Worm (Caenorhabditis elegans) whole organism, young adult: Measurements from ENCODE around the gene act-1.

Experiments
- B0035.1 ChIP-seq: sonication (generic microtip); optimal IDR thresholded peaks from 2 replicates; lab custom pipeline; 2016; ENCODE audit warnings: missing genetic modification characterization, mild to moderate bottlenecking, missing compliant biosample characterization, missing genotype, missing genetic modification reagents
- B0261.1 ChIP-seq: sonication (generic microtip); optimal IDR thresholded peaks from 2 replicates; lab custom pipeline; 2016; ENCODE audit warnings: mild to moderate bottlenecking, missing genetic modification characterization, moderate library complexity, missing compliant biosample characterization
- C17E4.6 ChIP-seq: fragments of 200-800 bp; sonication (Bioruptor generic); IDR thresholded peaks from 2 replicates; pipeline ENCODE4 v1.3.6; 2022; ENCODE audit warnings: missing genetic modification reagents, missing genetic modification characterization, missing compliant biosample characterization
- F22D6.2 ChIP-seq: sonication (generic microtip); optimal IDR thresholded peaks from 2 replicates; lab custom pipeline; 2016; ENCODE audit warnings: mild to moderate bottlenecking, missing genetic modification characterization, missing compliant biosample characterization
- F23B12.7 ChIP-seq: sonication (generic microtip); optimal IDR thresholded peaks from 2 replicates; lab custom pipeline; 2017; ENCODE audit warnings: missing genetic modification characterization, mild to moderate bottlenecking, missing compliant biosample characterization, antibody characterized with exemption, moderate library complexity; ENCODE audit not compliant: insufficient read depth
- F49E8.2 ChIP-seq: sonication (generic microtip); optimal IDR thresholded peaks from 3 replicates; lab custom pipeline; 2017; ENCODE audit warnings: missing genetic modification characterization, mild to moderate bottlenecking, missing compliant biosample characterization, antibody characterized with exemption, moderate library complexity; ENCODE audit not compliant: insufficient read depth
- T07F8.4 ChIP-seq: sonication (generic microtip); optimal IDR thresholded peaks from 2 replicates; lab custom pipeline; 2016; ENCODE audit warnings: mild to moderate bottlenecking, missing genetic modification characterization, moderate library complexity, missing compliant biosample characterization
- Y53F4B.3 ChIP-seq: fragments of 200-800 bp; sonication (Bioruptor generic); IDR thresholded peaks from 2 replicates; pipeline ENCODE4 v1.3.6; 2022; ENCODE audit warnings: missing genetic modification reagents, missing genetic modification characterization, missing compliant biosample characterization
- Y56A3A.18 ChIP-seq: fragments of 200-800 bp; sonication (Bioruptor generic); IDR thresholded peaks from 2 replicates; pipeline ENCODE4 v1.3.6; 2022; ENCODE audit warnings: missing genetic modification reagents, missing genetic modification characterization, missing compliant biosample characterization
- Y67H2A.10 ChIP-seq: fragments of 200-800 bp; sonication (Bioruptor generic); conservative IDR thresholded peaks from 2 replicates; pipeline ENCODE4 v1.3.6; 2022; ENCODE audit warnings: missing genetic modification reagents, missing genetic modification characterization, missing compliant biosample characterization
- Y79H2A.3 ChIP-seq: fragments of 200-800 bp; sonication (Bioruptor generic); conservative IDR thresholded peaks from 2 replicates; pipeline ENCODE4 v1.3.6; 2022; ENCODE audit warnings: missing genetic modification reagents, missing genetic modification characterization, missing compliant biosample characterization
- ceh-27 ChIP-seq: fragments of 200-800 bp; sonication (Bioruptor generic); optimal IDR thresholded peaks from 2 replicates; lab custom pipeline; 2018; ENCODE audit warnings: mild to moderate bottlenecking, missing genetic modification characterization, moderate library complexity, missing compliant biosample characterization
- ceh-79 ChIP-seq: sonication (generic microtip); optimal IDR thresholded peaks from 2 replicates; lab custom pipeline; 2017; ENCODE audit warnings: mild to moderate bottlenecking, missing genetic modification characterization, missing compliant biosample characterization
- ceh-91 ChIP-seq: fragments of 200-800 bp; sonication (Bioruptor generic); IDR thresholded peaks from 2 replicates; pipeline ENCODE4 v1.3.6; 2022; ENCODE audit warnings: missing genetic modification reagents, missing genetic modification characterization, missing compliant biosample characterization
- chd-7 ChIP-seq: sonication (generic microtip); optimal IDR thresholded peaks from 2 replicates; lab custom pipeline; 2016; ENCODE audit warnings: mild to moderate bottlenecking, missing genetic modification characterization, moderate library complexity, missing compliant biosample characterization
- die-1 ChIP-seq: sonication (generic microtip); optimal IDR thresholded peaks from 2 replicates; lab custom pipeline; 2016; ENCODE audit warnings: missing genotype, mild to moderate bottlenecking, missing genetic modification characterization, missing compliant biosample characterization
- dpff-1 ChIP-seq: sonication (generic microtip); optimal IDR thresholded peaks from 2 replicates; lab custom pipeline; 2017; ENCODE audit warnings: mild to moderate bottlenecking, missing genetic modification characterization, missing compliant biosample characterization
- egl-44 ChIP-seq: fragments of 200-800 bp; sonication (Bioruptor generic); IDR thresholded peaks from 2 replicates; pipeline ENCODE4 v1.3.6; 2022; ENCODE audit warnings: missing genetic modification reagents, missing genetic modification characterization, missing compliant biosample characterization
- hlh-26 ChIP-seq: fragments of 200-800 bp; sonication (Bioruptor generic); conservative IDR thresholded peaks from 2 replicates; pipeline ENCODE4 v1.3.6; 2022; ENCODE audit warnings: missing genetic modification reagents, missing genetic modification characterization, missing compliant biosample characterization
- hmg-20 ChIP-seq: fragments of 200-800 bp; sonication (Bioruptor generic); IDR thresholded peaks from 2 replicates; pipeline ENCODE4 v1.3.6; 2022; ENCODE audit warnings: missing genetic modification reagents, missing genetic modification characterization, missing compliant biosample characterization
- lag-1 ChIP-seq: fragments of 200-800 bp; sonication (Bioruptor generic); IDR thresholded peaks from 2 replicates; pipeline ENCODE4 v1.3.6; 2022; ENCODE audit warnings: missing genetic modification reagents, missing genetic modification characterization, missing compliant biosample characterization
- let-526 ChIP-seq: fragments of 200-800 bp; sonication (Bioruptor generic); IDR thresholded peaks from 2 replicates; pipeline ENCODE4 v1.3.6; 2022; ENCODE audit warnings: missing genetic modification reagents, missing genetic modification characterization, missing compliant biosample characterization
- let-607 ChIP-seq, 2 experiments: fragments of 200-800 bp in 1 of 2; sonication (Bioruptor generic) in 1 of 2; sonication (generic microtip) in 1 of 2; optimal IDR thresholded peaks; 2 replicates each; lab custom pipeline; 2016 to 2018; ENCODE audit warnings: mild to moderate bottlenecking in 2 of 2, missing compliant biosample characterization in 2 of 2, missing genetic modification characterization in 2 of 2, moderate library complexity in 2 of 2, missing genotype in 1 of 2
- mel-28 ChIP-seq: sonication (generic microtip); optimal IDR thresholded peaks from 2 replicates; lab custom pipeline; 2016; ENCODE audit warnings: borderline replicate concordance, mild to moderate bottlenecking, missing genetic modification characterization, missing compliant biosample characterization
- mes-4 ChIP-seq: sonication (generic microtip); optimal IDR thresholded peaks from 2 replicates; lab custom pipeline; 2016; ENCODE audit warnings: missing genotype, missing genetic modification characterization, missing compliant biosample characterization
- nfya-1 ChIP-seq: sonication (generic microtip); optimal IDR thresholded peaks from 2 replicates; lab custom pipeline; 2017; ENCODE audit warnings: antibody characterized with exemption, missing compliant biosample characterization, missing genetic modification characterization, borderline replicate concordance; ENCODE audit not compliant: insufficient read depth
- nfyb-1 ChIP-seq: fragments of 200-800 bp; sonication (Bioruptor generic); IDR thresholded peaks from 2 replicates; pipeline ENCODE4 v1.3.6; 2022; ENCODE audit warnings: missing genetic modification reagents, missing genetic modification characterization, missing compliant biosample characterization
- nhr-120 ChIP-seq: fragments of 200-800 bp; sonication (Bioruptor generic); IDR thresholded peaks from 2 replicates; pipeline ENCODE4 v1.3.6; 2022; ENCODE audit warnings: missing genetic modification characterization, missing compliant biosample characterization
- nhr-27 ChIP-seq: fragments of 200-800 bp; sonication (Bioruptor generic); optimal IDR thresholded peaks from 2 replicates; lab custom pipeline; 2018; ENCODE audit warnings: mild to moderate bottlenecking, missing genetic modification characterization, moderate library complexity, missing compliant biosample characterization
- pbrm-1 ChIP-seq: fragments of 200-800 bp; sonication (Bioruptor generic); IDR thresholded peaks from 2 replicates; pipeline ENCODE4 v1.3.6; 2022; ENCODE audit warnings: missing genetic modification reagents, missing genetic modification characterization, missing compliant biosample characterization
- sdz-38 ChIP-seq: sonication (generic microtip); optimal IDR thresholded peaks from 2 replicates; lab custom pipeline; 2016; ENCODE audit warnings: missing genotype, missing genetic modification characterization, missing compliant biosample characterization
- snpc-1.3 ChIP-seq: sonication (generic microtip); optimal IDR thresholded peaks from 2 replicates; lab custom pipeline; 2017; ENCODE audit warnings: missing genetic modification characterization, mild to moderate bottlenecking, missing compliant biosample characterization, antibody characterized with exemption, moderate library complexity, missing genotype, missing genetic modification reagents; ENCODE audit not compliant: insufficient read depth
- somi-1 ChIP-seq: fragments of 200-800 bp; sonication (Bioruptor generic); optimal IDR thresholded peaks from 2 replicates; lab custom pipeline; 2018; ENCODE audit warnings: mild to moderate bottlenecking, missing genetic modification characterization, missing compliant biosample characterization
- unc-130 ChIP-seq: sonication (generic microtip); optimal IDR thresholded peaks from 2 replicates; lab custom pipeline; 2016; ENCODE audit warnings: missing genetic modification reagents, missing genetic modification characterization, missing compliant biosample characterization
- zfh-2 ChIP-seq: fragments of 200-800 bp; sonication (Bioruptor generic); conservative IDR thresholded peaks from 2 replicates; pipeline ENCODE4 v1.3.6; 2022; ENCODE audit warnings: missing genetic modification reagents, missing genetic modification characterization, missing compliant biosample characterization

Gene act-1

ce11 chrV:11053827-11054226, 27.0 kb upstream of the act-1 start, which contains the start of gene T04C12.7:
T04C12.7 (plus strand) TSS chrV:11054127.
- TF ChIP-seq zfh-2 (GFP tag; lab: Robert Waterston, UW) (no peak), nfyb-1 (no peak), F49E8.2 (no peak), chd-7 (tag; lab: Kevin White, UChicago) (no peak), sdz-38 (no peak), F23B12.7 (tag; lab: Kevin White, UChicago) (no peak), let-607 (tag; optimal IDR thresholded peaks at IDR 0.05; lab: Kevin White, UChicago) (no peak), unc-130 (GFP tag; lab: Kevin White, UChicago) (no peak), Y67H2A.10 (no peak), dpff-1 (no peak), let-526 (GFP tag; lab: Robert Waterston, UW) (no peak), lag-1 (GFP tag; lab: Robert Waterston, UW) (no peak), ceh-27 (GFP tag; lab: Kevin White, UChicago) (no peak), mes-4 (tag; lab: Kevin White, UChicago) (no peak), nhr-27 (tag; lab: Kevin White, UChicago) (no peak)

- TF ChIP-seq hlh-26 (GFP tag; lab: Robert Waterston, UW) (no peak), ceh-91 (GFP tag; lab: Robert Waterston, UW) (no peak), T07F8.4 (tag; lab: Kevin White, UChicago) (no peak), die-1 (no peak), somi-1 (no peak), F22D6.2 (tag; lab: Kevin White, UChicago) (no peak), nfya-1 (tag; lab: Kevin White, UChicago) (no peak), ceh-79 (tag; lab: Kevin White, UChicago) (no peak), B0035.1 (no peak), mel-28 (tag; lab: Kevin White, UChicago) (no peak), C17E4.6 (GFP tag; lab: Robert Waterston, UW) (no peak), pbrm-1 (GFP tag; lab: Robert Waterston, UW) (no peak), Y53F4B.3 (GFP tag; lab: Robert Waterston, UW) (no peak), egl-44 (GFP tag; lab: Robert Waterston, UW) (no peak)
These were observed 24.4 kb upstream of the act-1 start for ce11 chrV:11056484-11056883.

ce11 chrV:11057043-11057442, 23.8 kb upstream of the act-1 start, which contains the start of gene srh-75:
srh-75 (minus strand) TSS chrV:11057143.
- TF ChIP-seq nhr-120 (GFP tag; lab: Robert Waterston, UW) (no peak), snpc-1.3 (tag; lab: Kevin White, UChicago) (no peak), Y56A3A.18 (no peak), pbrm-1 (GFP tag; lab: Robert Waterston, UW) (no peak), F49E8.2 (no peak), hmg-20 (GFP tag; lab: Robert Waterston, UW) (no peak), F23B12.7 (tag; lab: Kevin White, UChicago) (no peak), Y79H2A.3 (GFP tag; lab: Robert Waterston, UW) (no peak), B0261.1 (tag; lab: Kevin White, UChicago) (no peak), Y67H2A.10 (no peak)
